Fruit fly (Drosophila melanogaster): ENCODE data around the gene Svip.

Gene Svip

dm6 chr3L:9398435-9398981 lies 39.7 kb downstream of the Svip start (continued):
- no peak for TF ChIP-seq bsh (GFP tag; optimal IDR thresholded peaks at IDR 0.05)
- peak in 1 of 2 experiments; percentile 46 for TF ChIP-seq pan (optimal IDR thresholded peaks at IDR 0.05)
- TF ChIP-seq pan (GFP tag; optimal IDR thresholded peaks at IDR 0.05 in 1 of 2, IDR thresholded peaks at IDR 0.05 in 1 of 2), result peak in 1 of 2 experiments; percentile 7
- TF ChIP-seq CG8290 (GFP tag; optimal IDR thresholded peaks at IDR 0.05), result no peak
- peak in 1 of 2 experiments; percentile 25 for TF ChIP-seq CG8290 (tag; optimal IDR thresholded peaks at IDR 0.05)
- TF ChIP-seq Xbp1 (GFP tag; optimal IDR thresholded peaks at IDR 0.05), result no peak
- peak; percentile 42; the same call in 1 of the 2 replicates for TF ChIP-seq Drgx (GFP tag; IDR thresholded peaks at IDR 0.05)
- peak; percentile 38; the same call in 1 of the 3 replicates for TF ChIP-seq CG6175 (GFP tag; IDR thresholded peaks at IDR 0.05)
- peak; percentile 4 for TF ChIP-seq phol (tag; optimal IDR thresholded peaks at IDR 0.05)
- TF ChIP-seq dysf (GFP tag; IDR thresholded peaks at IDR 0.05), result peak; percentile 40; the same call in 1 of the 3 replicates
- TF ChIP-seq lmd (GFP tag; IDR thresholded peaks at IDR 0.05), result peak; percentile 37; the same call in 1 of the 2 replicates
- TF ChIP-seq prd (optimal IDR thresholded peaks at IDR 0.05), result no peak
- peak; percentile 31; the same call in 1 of the 3 replicates for TF ChIP-seq prd (GFP tag; IDR thresholded peaks at IDR 0.05)
- TF ChIP-seq CG16779 (GFP tag; IDR thresholded peaks at IDR 0.05), result 0 out of 2 replicates have a peak, but pooled peaks have one; percentile 20
- peak; percentile 14 for TF ChIP-seq CG11504 (tag; optimal IDR thresholded peaks at IDR 0.05)

- TF ChIP-seq Gsc (GFP tag; IDR thresholded peaks at IDR 0.05), result no peak
- TF ChIP-seq CG3838 (GFP tag; optimal IDR thresholded peaks at IDR 0.05), result peak; percentile 15
- no peak for TF ChIP-seq tin (GFP tag; optimal IDR thresholded peaks at IDR 0.05)
- peak in 1 of 2 experiments; percentile 22 for TF ChIP-seq bsh (GFP tag; optimal IDR thresholded peaks at IDR 0.05)
- peak; percentile 4 for TF ChIP-seq CG12104 (GFP tag; optimal IDR thresholded peaks at IDR 0.05)
- no peak for TF ChIP-seq CG12071 (GFP tag; optimal IDR thresholded peaks at IDR 0.05)
- no peak for TF ChIP-seq pita (GFP tag; optimal IDR thresholded peaks at IDR 0.05)
- TF ChIP-seq CG1024 (GFP tag; IDR thresholded peaks at IDR 0.05), result no peak
- TF ChIP-seq dimm (GFP tag; IDR thresholded peaks at IDR 0.05), result no peak
- TF ChIP-seq fru (optimal IDR thresholded peaks at IDR 0.05), result no peak
- TF ChIP-seq CG31388 (GFP tag; optimal IDR thresholded peaks at IDR 0.05), result no peak
- TF ChIP-seq nmo (GFP tag; optimal IDR thresholded peaks at IDR 0.05), result peak; percentile 66
- peak; percentile 63 for TF ChIP-seq YL-1 (GFP tag; optimal IDR thresholded peaks at IDR 0.05)
- TF ChIP-seq ttk (GFP tag; IDR thresholded peaks at IDR 0.05), result no peak
- TF ChIP-seq B-H1 (GFP tag; IDR thresholded peaks at IDR 0.05), result no peak
- TF ChIP-seq HHEX (GFP tag; optimal IDR thresholded peaks at IDR 0.05), result no peak
- TF ChIP-seq CG6765 (GFP tag; optimal IDR thresholded peaks at IDR 0.05), result peak; percentile 54
- no peak for TF ChIP-seq CG18619 (GFP tag; optimal IDR thresholded peaks at IDR 0.05)
- no peak for TF ChIP-seq Neu2 (GFP tag; optimal IDR thresholded peaks at IDR 0.05; ENCODE audit: borderline replicate concordance)
- peak; percentile 34 for TF ChIP-seq Dp (GFP tag; optimal IDR thresholded peaks at IDR 0.05)
- TF ChIP-seq dmrt99B (tag; optimal IDR thresholded peaks at IDR 0.05), result no peak
- no peak for TF ChIP-seq toy (GFP tag; IDR thresholded peaks at IDR 0.05)
- no peak for TF ChIP-seq slbo (GFP tag; IDR thresholded peaks at IDR 0.05)
- TF ChIP-seq lmd (GFP tag; IDR thresholded peaks at IDR 0.05), result no peak
- no peak for TF ChIP-seq CG18764 (GFP tag; optimal IDR thresholded peaks at IDR 0.05)
- TF ChIP-seq knrl (GFP tag; IDR thresholded peaks at IDR 0.05; ENCODE audit: partially characterized antibody), result peak; percentile 84
- TF ChIP-seq CG10543 (GFP tag; optimal IDR thresholded peaks at IDR 0.05), result peak; percentile 33
- no peak for TF ChIP-seq Nf-YA (GFP tag; IDR thresholded peaks at IDR 0.05)
- no peak for TF ChIP-seq C15 (GFP tag; IDR thresholded peaks at IDR 0.05)
- TF ChIP-seq ash1 (GFP tag; optimal IDR thresholded peaks at IDR 0.05), result no peak
- TF ChIP-seq Hand (GFP tag; optimal IDR thresholded peaks at IDR 0.05), result no peak
- no peak for TF ChIP-seq repo (GFP tag; optimal IDR thresholded peaks at IDR 0.05)
- no peak for TF ChIP-seq CG8478 (optimal IDR thresholded peaks at IDR 0.05)
- no peak for TF ChIP-seq Ptx1 (GFP tag; IDR thresholded peaks at IDR 0.05)
- TF ChIP-seq Xbp1 (GFP tag; optimal IDR thresholded peaks at IDR 0.05), result peak; percentile 19
- TF ChIP-seq sd (tag; optimal IDR thresholded peaks at IDR 0.05), result peak; percentile 51
- TF ChIP-seq CG7372 (GFP tag; IDR thresholded peaks at IDR 0.05), result no peak
- TF ChIP-seq zfh2 (GFP tag; optimal IDR thresholded peaks at IDR 0.05), result no peak
Observed at dm6 chr3L:9399013-9399750, 40.4 kb downstream of the Svip start, which contains the start of gene CG4080. Gene CG4080, minus strand, starts transcription at chr3L:9399227.
